Fruit fly (Drosophila melanogaster) whole organism, larva: ENCODE measurements around the gene CAH2.

Experiments used
- noc ChIP-seq: fragments of 200-800 bp; sonication (Bioruptor generic); optimal IDR thresholded peaks from 3 replicates; lab custom pipeline; 2019; ENCODE audit warnings: missing biosample characterization, mild to moderate bottlenecking, missing genetic modification characterization, moderate library complexity

The CAH2 gene

DNA sequence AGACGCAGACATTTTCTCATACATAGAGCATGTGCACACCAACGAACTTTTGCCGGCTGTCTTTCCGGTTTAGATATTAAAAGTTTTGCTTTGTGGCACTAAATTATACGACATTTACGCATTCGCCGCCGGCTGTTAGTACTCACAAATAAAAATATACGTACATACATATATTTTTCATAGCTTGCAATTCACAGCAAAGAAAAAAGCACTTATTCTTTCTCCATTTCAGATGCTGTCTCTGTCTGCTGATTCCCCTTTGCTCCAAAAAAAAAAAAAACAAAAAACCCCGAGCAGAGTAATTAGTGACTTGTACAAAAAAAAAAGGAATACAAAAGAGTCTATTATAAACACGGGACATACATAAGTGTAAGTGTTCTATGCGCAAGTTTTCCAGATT lies at the start of gene CAH2:
TSS of gene CAH2 (plus strand) at position 301 of the 400 bp plus-strand sequence.
- TF ChIP-seq noc (tag; lab: Kevin White, UChicago): no peak

DNA sequence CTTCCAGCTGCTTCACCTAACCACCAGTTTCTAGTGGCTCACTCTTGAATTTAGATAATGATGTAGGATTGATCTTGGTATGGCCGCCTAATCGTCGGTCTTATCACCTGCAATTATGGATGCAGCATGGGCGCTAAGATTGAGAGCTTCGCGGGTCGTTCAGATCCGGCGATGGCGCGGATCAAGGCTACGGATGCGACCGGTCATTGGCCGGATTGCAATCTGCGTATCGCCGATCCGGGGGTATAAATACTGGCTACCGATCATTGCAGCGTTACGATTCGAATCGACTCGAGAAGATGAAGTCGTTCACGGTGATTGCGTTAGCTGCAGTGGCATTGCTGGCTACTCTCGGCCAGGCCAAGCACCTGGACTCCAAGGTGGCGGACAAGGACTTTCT lies 48.3 kb upstream of the CAH2 start, which contains the start of gene Lsp2:
TSS of gene Lsp2 (plus strand) at position 283 of the 400 bp plus-strand sequence.
- TF ChIP-seq noc (tag; lab: Kevin White, UChicago): no peak

DNA sequence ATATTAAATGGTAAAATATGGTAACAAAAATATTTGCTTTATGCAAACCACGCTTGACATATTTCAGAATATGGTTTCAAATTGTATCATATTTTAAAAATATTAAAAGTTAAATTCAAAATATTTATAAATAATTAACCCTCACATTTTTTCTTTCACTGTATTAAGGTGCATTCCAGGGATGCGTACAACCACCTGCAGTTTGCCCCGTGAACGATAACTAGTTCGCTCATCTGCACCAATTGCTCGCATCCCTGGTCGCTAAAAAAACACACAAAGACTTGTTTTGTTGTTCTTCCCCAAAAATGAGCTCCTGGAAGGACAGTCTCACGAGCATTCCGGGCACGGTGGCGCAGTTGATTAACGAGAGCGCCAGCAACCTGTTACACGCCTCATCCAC lies 45.5 kb upstream of the CAH2 start, which contains the start of gene DEF8:
TSS of gene DEF8 (plus strand) at position 229 of the 400 bp plus-strand sequence.
- TF ChIP-seq noc (tag; lab: Kevin White, UChicago): peak; percentile 62

DNA sequence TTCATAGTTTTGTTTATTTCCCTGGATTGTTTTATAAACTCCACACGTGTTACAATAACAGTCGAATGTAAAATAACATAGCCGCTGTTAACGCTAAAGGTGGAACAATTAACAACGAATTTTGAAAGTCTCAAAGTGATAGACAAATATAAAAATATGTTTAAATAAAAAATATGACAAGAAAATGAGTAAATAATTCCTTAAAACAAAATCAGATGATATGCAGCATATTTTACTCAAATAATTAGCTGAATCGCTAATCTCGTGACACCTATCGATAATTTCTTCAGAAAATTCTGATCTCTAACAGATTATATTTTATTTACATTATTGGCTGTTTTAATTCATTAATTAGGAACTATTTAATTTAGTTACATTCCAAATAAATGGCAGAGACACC lies 40.8 kb upstream of the CAH2 start, which contains the start of the genes CG5645 and Atg12:
TSS of gene CG5645 (minus strand) at position 77 of the 400 bp plus-strand sequence.
TSS of gene Atg12 (plus strand) at position 338 of the 400 bp plus-strand sequence.
- TF ChIP-seq noc (tag; lab: Kevin White, UChicago): peak; percentile 56

DNA sequence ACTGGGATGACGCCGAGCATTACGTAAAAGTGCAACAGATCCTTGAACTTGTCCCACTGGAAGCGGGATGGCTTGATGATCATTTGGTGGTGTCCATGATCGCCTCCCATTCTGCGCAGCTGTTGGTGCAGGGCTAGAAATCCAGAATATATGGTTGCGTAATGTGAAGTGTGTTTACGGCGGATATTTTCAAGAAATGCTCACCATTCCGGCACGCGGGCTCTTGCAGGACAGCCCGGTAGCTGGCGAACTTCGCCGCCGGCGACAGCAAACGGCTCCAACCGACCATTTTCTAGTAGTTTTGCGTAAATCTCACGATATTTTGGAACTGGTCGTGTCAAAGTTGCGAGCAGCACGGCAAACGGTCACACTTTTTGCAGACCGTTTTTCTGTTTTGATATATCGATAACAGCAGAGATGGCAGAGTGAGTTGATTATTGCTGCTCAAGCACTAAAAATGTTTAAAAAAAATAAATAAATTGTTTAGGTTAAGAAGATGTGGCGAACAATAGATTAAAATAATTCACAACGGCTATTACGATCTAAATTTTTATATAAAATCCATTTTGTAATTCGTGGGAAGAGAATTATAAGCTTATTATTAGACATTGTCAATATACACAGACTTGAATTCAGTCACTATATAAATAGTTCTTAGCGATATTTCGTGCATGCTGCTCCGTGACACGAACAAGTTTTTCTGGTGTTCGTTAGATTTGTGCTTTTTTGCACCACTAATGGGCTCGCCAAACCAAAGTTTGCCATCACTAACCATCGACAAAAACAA lies 39.1 kb upstream of the CAH2 start, which contains the start of the genes ND-SGDH and RhoGAP68F:
TSS of gene ND-SGDH (minus strand) at position 472 of the 787 bp plus-strand sequence.
TSS of gene RhoGAP68F (plus strand) at position 756 of the 787 bp plus-strand sequence.
- TF ChIP-seq noc (tag; lab: Kevin White, UChicago): peak; percentile 72

DNA sequence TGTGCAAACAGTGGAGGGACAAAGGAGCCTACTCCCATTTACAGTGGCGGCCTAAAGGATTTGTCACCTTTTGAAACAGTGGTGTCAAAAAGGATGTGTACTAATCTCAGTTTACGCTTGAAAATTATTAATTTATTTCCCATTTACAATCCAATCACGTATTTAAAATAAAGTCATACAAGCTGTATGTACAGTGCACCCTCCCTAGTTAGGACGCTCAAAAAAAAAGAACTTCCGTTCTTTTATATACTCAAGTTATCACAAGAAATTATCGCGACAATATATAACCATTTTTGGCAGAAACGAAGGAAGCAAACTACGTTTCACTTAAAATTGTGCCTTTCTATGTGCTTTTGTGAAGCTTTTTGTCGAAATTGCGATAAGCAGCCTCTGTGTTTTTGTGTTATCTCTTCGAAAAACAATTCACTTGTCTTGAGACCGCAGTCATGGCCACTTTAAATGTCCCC lies 38.1 kb upstream of the CAH2 start:
- peak; percentile 75 for TF ChIP-seq noc (tag; lab: Kevin White, UChicago)

DNA sequence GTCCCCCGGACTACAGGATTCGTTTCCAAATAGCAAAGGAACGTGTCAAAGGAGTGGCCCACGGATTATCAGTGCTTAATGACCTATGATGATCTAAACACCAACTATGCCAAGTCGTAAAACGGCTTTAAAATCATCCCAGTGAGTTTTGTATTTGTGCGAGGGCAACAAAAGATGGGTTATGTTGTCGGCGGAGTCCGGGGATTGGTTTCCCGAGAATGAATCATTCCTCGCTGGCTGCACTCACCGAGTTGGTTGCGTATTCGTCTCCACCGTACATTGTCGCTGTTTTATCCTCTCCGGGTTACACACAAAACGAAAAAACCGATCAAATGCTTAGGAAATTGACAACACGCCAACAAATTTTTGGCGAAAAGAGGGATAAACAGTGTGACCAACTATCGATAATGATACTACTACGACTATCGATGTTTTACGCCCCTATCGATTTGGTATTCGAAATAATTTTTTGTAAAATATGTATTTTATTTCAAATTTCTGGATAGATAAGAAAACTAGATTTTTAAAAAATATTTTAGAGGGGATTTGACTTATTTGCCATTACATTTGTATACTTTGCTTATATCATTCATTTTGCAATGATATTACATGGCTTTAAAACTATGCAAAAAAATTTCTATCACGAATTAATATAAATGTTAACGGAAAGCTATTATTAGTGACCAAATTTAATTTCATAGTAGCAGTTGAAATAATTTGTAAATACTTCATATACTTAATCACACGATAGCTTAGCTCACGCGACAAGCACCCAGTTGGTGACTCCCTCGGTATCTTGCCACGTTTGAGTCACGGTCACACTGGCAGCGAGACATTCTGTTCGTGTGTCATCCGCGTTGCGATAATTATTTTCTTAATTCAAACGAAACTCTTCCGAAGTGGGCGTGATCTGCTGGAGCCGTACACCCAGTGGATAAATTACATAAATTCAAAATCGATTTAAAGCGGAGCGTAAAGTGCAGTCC lies 31.4 kb upstream of the CAH2 start, which contains the start of the genes eIF3l and Nrx-IV:
TSS of gene eIF3l (minus strand) at position 389 of the 986 bp plus-strand sequence.
TSS of gene Nrx-IV (plus strand) at position 811 of the 986 bp plus-strand sequence.
- no peak for TF ChIP-seq noc (tag; lab: Kevin White, UChicago)

DNA sequence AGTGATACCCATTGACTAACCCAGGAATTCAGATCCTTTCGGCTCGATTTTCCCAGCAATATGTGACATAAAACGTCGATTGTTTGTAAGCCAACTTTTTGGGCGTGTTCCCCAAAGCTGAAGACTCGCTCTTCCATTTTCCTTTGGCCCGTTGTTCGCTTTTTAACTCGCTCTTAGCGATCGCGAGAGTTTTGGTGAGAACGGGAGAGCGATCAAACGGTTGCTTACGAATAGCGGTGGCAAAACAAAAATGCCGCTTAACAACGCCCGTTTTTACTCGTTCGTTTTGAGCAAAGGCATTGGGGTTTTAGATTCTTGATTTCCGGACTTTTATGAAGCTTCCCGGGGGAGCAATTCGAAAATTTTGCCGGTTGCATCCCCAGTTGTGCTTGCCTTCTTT lies 30.4 kb upstream of the CAH2 start:
- TF ChIP-seq noc (tag; lab: Kevin White, UChicago): no peak

DNA sequence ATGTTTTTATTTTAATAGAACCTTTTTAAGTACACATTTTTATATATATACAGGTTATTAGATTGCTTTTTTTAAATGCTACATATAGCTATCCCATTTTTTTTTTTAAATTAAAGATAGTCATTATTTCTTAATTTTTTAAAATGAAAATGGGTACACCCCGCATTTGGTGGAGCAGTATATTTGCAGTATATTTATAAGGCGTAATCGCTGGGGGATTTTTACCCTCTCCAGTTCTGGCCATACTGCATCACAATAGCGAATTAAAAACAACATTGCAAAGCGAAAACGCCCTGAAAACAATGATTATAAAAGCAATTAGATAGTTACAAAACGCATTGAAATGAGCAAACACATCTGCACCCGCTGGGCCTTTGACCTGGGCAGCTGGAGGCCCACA lies 28.4 kb upstream of the CAH2 start, which contains the start of gene CG32099:
TSS of gene CG32099 (plus strand) at position 250 of the 400 bp plus-strand sequence.
- TF ChIP-seq noc (tag; lab: Kevin White, UChicago): no peak

DNA sequence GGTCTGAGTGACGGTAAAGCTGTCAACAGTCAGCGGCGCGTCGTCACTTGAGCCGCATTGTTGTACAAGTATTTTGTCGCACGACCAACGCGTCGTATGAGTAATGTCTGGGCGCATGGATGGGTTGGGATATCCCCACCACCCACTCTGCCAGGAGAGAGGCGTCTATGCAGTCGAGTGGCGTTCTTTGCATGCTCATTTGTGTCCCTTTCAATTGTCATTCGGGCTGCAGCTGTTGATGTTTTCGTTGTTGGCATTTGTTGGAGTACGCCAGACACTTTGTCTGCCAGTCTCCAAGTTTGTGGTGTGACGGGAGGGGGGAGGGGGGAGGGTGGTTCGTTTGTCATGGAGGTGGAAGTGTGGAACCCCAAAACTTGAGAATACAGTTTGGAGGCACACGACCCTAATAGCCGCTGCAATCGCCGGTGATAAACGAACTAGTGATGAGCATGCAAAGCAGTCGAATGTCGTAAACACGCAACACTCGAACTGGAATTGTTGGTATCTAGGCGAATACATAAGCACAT lies 15.2 kb upstream of the CAH2 start:
- no peak for TF ChIP-seq noc (tag; lab: Kevin White, UChicago)

DNA sequence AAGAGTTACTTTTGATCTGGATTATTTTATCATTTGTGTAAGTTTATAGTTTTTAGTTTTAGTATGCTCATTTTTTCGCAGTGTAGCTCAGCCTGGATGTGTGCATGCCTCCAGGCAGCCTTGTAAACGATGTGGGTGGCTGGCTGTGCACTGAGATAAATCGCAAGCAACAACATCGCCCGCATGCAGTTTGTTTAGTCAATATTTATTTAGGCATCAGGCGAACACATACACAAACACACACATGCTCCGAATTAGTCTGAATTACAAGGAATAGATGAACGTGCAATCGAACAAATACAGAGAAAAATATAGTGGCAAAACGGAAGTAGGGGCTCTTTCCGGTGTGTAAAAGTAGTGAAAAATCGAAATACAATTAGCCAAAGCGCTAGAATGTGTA lies 14.3 kb upstream of the CAH2 start:
- TF ChIP-seq noc (tag; lab: Kevin White, UChicago): no peak

DNA sequence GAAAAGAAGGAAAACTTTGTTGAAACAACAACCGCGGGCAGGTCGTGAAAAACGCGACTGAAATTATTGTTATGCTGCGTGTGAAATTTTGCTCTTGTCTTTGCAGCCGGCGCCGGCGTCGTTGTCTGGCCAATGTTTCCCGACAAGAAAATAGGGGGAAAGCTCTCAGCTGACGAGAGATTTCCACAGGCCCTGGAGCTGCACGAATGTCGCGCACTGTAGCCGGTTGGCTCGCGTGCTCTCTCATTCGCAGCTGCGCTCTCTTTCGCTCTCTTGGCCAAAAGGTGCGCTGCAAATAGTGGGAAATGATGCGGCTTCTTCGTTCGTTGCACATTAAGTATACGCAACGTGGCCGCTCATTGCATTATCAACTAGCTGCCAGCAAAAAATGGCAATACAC lies 13.7 kb upstream of the CAH2 start, which contains the start of gene CG9760:
TSS of gene CG9760 (minus strand) at position 43 of the 400 bp plus-strand sequence.
- TF ChIP-seq noc (tag; lab: Kevin White, UChicago): no peak

DNA sequence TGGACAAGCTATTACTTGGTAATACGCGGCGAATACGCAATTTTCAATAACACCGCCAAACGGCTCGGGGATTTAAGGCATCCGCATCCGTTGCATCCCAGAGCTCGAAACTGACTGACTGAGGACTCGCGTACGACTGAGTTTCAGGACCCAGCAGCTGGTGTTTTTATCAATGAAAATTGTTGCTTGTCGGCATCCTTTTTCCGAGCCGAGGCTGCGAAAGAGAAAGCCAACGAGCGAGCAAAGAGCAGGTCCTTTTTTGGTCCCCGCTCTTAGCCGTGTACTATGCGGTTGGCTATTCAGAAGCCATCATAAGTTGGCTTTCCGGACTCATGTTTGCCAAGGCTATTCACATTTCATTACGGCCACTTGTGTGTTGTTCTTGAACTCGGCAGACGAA lies 2.0 kb upstream of the CAH2 start, which contains the start of gene Rh7:
TSS of gene Rh7 (minus strand) at position 101 of the 400 bp plus-strand sequence.
- no peak for TF ChIP-seq noc (tag; lab: Kevin White, UChicago)

DNA sequence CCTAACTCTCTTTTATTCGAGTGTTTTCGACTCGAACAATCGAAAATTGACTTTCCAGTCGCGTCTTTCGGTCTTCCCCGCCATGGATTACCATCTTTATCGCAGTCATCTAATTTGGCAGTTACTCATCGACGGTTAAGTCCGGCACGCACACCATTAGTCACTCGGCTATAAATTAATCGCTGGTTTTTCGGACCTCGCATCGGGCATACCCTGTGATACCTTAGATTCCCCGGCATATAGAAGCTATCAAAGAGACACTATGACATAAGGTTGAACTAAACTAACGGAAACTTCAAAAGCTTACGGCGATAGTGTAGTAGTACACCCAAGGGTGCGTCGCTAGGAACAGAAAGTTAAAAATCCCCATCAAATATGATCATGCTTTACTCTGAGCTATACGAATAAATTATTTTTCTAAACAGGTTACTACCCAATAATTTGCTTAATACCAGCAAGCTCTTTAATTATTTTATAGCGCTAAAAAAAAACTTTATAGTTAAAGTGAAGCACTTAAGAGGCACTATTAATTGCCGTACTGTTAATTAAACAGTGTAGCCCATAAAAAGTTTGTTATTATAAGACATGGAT lies 1.5 kb downstream of the CAH2 start:
- TF ChIP-seq noc (tag; lab: Kevin White, UChicago): peak; percentile 21
